Worm (Caenorhabditis elegans) whole organism, L2 larva: ENCODE data around the gene C01G12.7.

Experiments used
- C34F6.9 ChIP-seq: fragments of 150-350 bp; optimal IDR thresholded peaks from 2 replicates; lab custom pipeline; 2014; ENCODE audit warnings: missing biosample characterization, missing genetic modification characterization
- F13H6.1 ChIP-seq: sonication (generic microtip); optimal IDR thresholded peaks from 2 replicates; lab custom pipeline; 2016; ENCODE audit warnings: missing genetic modification characterization, missing compliant biosample characterization
- R02D3.7 ChIP-seq: fragments of 150-350 bp; optimal IDR thresholded peaks from 2 replicates; lab custom pipeline; 2014; ENCODE audit warnings: missing biosample characterization, missing genetic modification characterization
- Y55F3AM.14 ChIP-seq: fragments of 200-800 bp; sonication (Bioruptor generic); optimal IDR thresholded peaks from 2 replicates; lab custom pipeline; 2018; ENCODE audit warnings: mild to moderate bottlenecking, missing genetic modification characterization, missing compliant biosample characterization
- ZK546.5 ChIP-seq: sonication (generic microtip); optimal IDR thresholded peaks from 2 replicates; lab custom pipeline; 2017; ENCODE audit warnings: missing biosample characterization, missing genetic modification characterization
- blmp-1 ChIP-seq: sonication (generic microtip); optimal IDR thresholded peaks from 2 replicates; lab custom pipeline; 2017; ENCODE audit warnings: missing genetic modification characterization, mild to moderate bottlenecking, missing compliant biosample characterization, antibody characterized with exemption, moderate library complexity; ENCODE audit not compliant: insufficient read depth
- crh-2 ChIP-seq: sonication (generic microtip); optimal IDR thresholded peaks from 2 replicates; lab custom pipeline; 2017; ENCODE audit warnings: missing biosample characterization, missing genetic modification characterization
- elt-1 ChIP-seq: fragments of 150-350 bp; optimal IDR thresholded peaks from 2 replicates; lab custom pipeline; 2014; ENCODE audit warnings: missing biosample characterization, missing genetic modification characterization
- fos-1 ChIP-seq: fragments of 150-350 bp; optimal IDR thresholded peaks from 2 replicates; lab custom pipeline; 2014; ENCODE audit warnings: missing biosample characterization, missing genetic modification characterization
- gmeb-1 ChIP-seq: fragments of 150-350 bp; optimal IDR thresholded peaks from 2 replicates; lab custom pipeline; 2014; ENCODE audit warnings: missing biosample characterization, missing genetic modification characterization
- lin-13 ChIP-seq: fragments of 150-350 bp; optimal IDR thresholded peaks from 2 replicates; lab custom pipeline; 2014; ENCODE audit warnings: missing biosample characterization, missing genetic modification reagents, missing genetic modification characterization
- lsy-2 ChIP-seq, 2 experiments: fragments of 150-350 bp in 1 of 2; sonication (generic microtip) in 1 of 2; optimal IDR thresholded peaks; 2 replicates each; lab custom pipeline; 2014 to 2017; ENCODE audit warnings: missing biosample characterization in 2 of 2, missing genetic modification characterization in 2 of 2
- mab-5 ChIP-seq: fragments of 150-350 bp; optimal IDR thresholded peaks from 2 replicates; lab custom pipeline; 2014; ENCODE audit warnings: missing biosample characterization, missing genetic modification characterization
- mbf-1 ChIP-seq: sonication (generic microtip); optimal IDR thresholded peaks from 2 replicates; lab custom pipeline; 2017; ENCODE audit warnings: missing biosample characterization, missing genetic modification characterization
- mdl-1 ChIP-seq, 2 experiments: fragments of 150-350 bp in 1 of 2; sonication (generic microtip) in 1 of 2; optimal IDR thresholded peaks; 2 replicates each; lab custom pipeline; 2017; ENCODE audit warnings: missing biosample characterization in 2 of 2, missing genetic modification characterization in 2 of 2
- nhr-11 ChIP-seq: fragments of 150-350 bp; optimal IDR thresholded peaks from 2 replicates; lab custom pipeline; 2014; ENCODE audit warnings: missing biosample characterization, missing genetic modification characterization
- nhr-12 ChIP-seq: fragments of 150-350 bp; optimal IDR thresholded peaks from 2 replicates; lab custom pipeline; 2014; ENCODE audit warnings: missing biosample characterization, missing genetic modification characterization
- nhr-129 ChIP-seq: fragments of 150-350 bp; optimal IDR thresholded peaks from 2 replicates; lab custom pipeline; 2014; ENCODE audit warnings: missing biosample characterization, missing genetic modification characterization
- nhr-21 ChIP-seq: fragments of 150-350 bp; optimal IDR thresholded peaks from 2 replicates; lab custom pipeline; 2014; ENCODE audit warnings: missing biosample characterization, missing genetic modification characterization
- nhr-23 ChIP-seq: fragments of 150-350 bp; optimal IDR thresholded peaks from 2 replicates; lab custom pipeline; 2014; ENCODE audit warnings: missing biosample characterization, missing genetic modification reagents, missing genetic modification characterization
- nhr-237 ChIP-seq: fragments of 150-350 bp; optimal IDR thresholded peaks from 2 replicates; lab custom pipeline; 2014; ENCODE audit warnings: missing biosample characterization, missing genetic modification characterization
- nhr-25 ChIP-seq: fragments of 150-350 bp; sonication (generic microtip); optimal IDR thresholded peaks from 3 replicates; lab custom pipeline; 2014; ENCODE audit warnings: missing biosample characterization, missing genetic modification characterization
- nhr-6 ChIP-seq: fragments of 150-350 bp; optimal IDR thresholded peaks from 2 replicates; lab custom pipeline; 2014; ENCODE audit warnings: missing biosample characterization, missing genetic modification characterization
- nhr-77 ChIP-seq: fragments of 150-350 bp; optimal IDR thresholded peaks from 2 replicates; lab custom pipeline; 2014; ENCODE audit warnings: missing biosample characterization, missing genetic modification characterization
- peb-1 ChIP-seq: fragments of 150-350 bp; optimal IDR thresholded peaks from 2 replicates; lab custom pipeline; 2014; ENCODE audit warnings: missing biosample characterization, missing genetic modification characterization
- sem-4 ChIP-seq: fragments of 150-350 bp; optimal IDR thresholded peaks from 2 replicates; lab custom pipeline; 2014; ENCODE audit warnings: missing biosample characterization, missing genetic modification reagents, missing genetic modification characterization
- skn-1 ChIP-seq: sonication (generic microtip); optimal IDR thresholded peaks from 2 replicates; lab custom pipeline; 2017; ENCODE audit warnings: missing biosample characterization, missing genetic modification characterization
- sma-3 ChIP-seq: sonication (generic microtip); optimal IDR thresholded peaks from 2 replicates; lab custom pipeline; 2016; ENCODE audit warnings: missing genetic modification reagents, missing genetic modification characterization, missing compliant biosample characterization
- sma-9 ChIP-seq, 2 experiments: fragments of 150-350 bp in 1 of 2; sonication (generic microtip) in 1 of 2; optimal IDR thresholded peaks; 2 replicates each; lab custom pipeline; 2014 to 2016; ENCODE audit warnings: missing genetic modification characterization in 2 of 2, mild to moderate bottlenecking in 1 of 2, missing biosample characterization in 1 of 2, missing compliant biosample characterization in 1 of 2, missing genetic modification reagents in 1 of 2, moderate library complexity in 1 of 2
- snpc-4 ChIP-seq: fragments of 150-350 bp; optimal IDR thresholded peaks from 2 replicates; lab custom pipeline; 2014; ENCODE audit warnings: missing biosample characterization, missing genetic modification characterization
- unc-39 ChIP-seq: fragments of 150-350 bp; optimal IDR thresholded peaks from 2 replicates; lab custom pipeline; 2014; ENCODE audit warnings: missing biosample characterization, missing genetic modification characterization
- unc-55 ChIP-seq: fragments of 150-350 bp; sonication (generic microtip); optimal IDR thresholded peaks from 3 replicates; lab custom pipeline; 2014; ENCODE audit warnings: missing biosample characterization, missing genetic modification reagents, missing genetic modification characterization
- zag-1 ChIP-seq: fragments of 150-350 bp; optimal IDR thresholded peaks from 2 replicates; lab custom pipeline; 2014; ENCODE audit warnings: missing biosample characterization, missing genetic modification characterization
- ztf-11 ChIP-seq: sonication (generic microtip); optimal IDR thresholded peaks from 2 replicates; lab custom pipeline; 2017; ENCODE audit warnings: missing biosample characterization, missing genetic modification characterization
- ztf-4 ChIP-seq: fragments of 150-350 bp; optimal IDR thresholded peaks from 2 replicates; lab custom pipeline; 2014; ENCODE audit warnings: missing biosample characterization, missing genetic modification characterization

The C01G12.7 gene

DNA sequence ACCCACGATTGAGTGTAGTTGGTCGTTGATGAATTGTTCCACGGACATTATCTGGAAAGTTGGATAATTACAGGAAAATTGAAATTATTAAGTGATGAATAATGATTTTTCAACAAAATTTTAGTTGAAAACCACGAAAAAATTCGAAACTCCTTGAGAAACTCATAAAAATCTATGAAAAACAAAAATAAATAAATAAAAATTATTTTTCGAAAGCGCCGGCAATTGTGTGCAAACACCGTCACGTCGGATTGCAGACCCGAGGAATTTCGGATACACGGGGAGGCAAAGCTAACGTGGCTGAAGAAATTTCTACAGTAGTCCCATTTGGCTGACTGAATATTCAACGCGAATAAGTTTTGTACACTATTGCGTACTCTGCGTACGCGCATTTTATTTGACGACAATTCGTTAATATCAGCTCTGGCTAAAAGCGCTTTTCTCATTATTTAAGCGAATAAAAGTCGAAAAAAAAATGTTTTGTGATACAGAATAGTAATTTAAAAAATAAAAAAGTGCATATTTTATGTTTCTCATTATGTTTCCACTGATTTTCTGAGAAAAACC, 30.1 kb downstream of the C01G12.7 start, which contains the start of gene mog-4:
mog-4 (minus strand) TSS at position 51 of the 567 bp plus-strand sequence.
- peak; percentile 21 for TF ChIP-seq R02D3.7 (tag; lab: Kevin White, UChicago)
- peak; percentile 17 for TF ChIP-seq sem-4 (tag; lab: Kevin White, UChicago)
- peak; percentile 84 for TF ChIP-seq unc-55 (GFP tag; lab: Kevin White, UChicago)
- peak; percentile 96 to 99 for TF ChIP-seq lsy-2 (tag; optimal IDR thresholded peaks at IDR 0.05; lab: Kevin White, UChicago)
- peak; percentile 87 for TF ChIP-seq Y55F3AM.14 (GFP tag; lab: Kevin White, UChicago)
- peak in 1 of 2 experiments; percentile 80 for TF ChIP-seq mdl-1 (tag; optimal IDR thresholded peaks at IDR 0.05; lab: Kevin White, UChicago)
- peak; percentile 73 for TF ChIP-seq nhr-6
- peak; percentile 94 for TF ChIP-seq F13H6.1
- TF ChIP-seq gmeb-1 = peak; percentile 81
- TF ChIP-seq nhr-25 (tag; lab: Kevin White, UChicago) = peak; percentile 87
- peak; percentile 92 for TF ChIP-seq lin-13
- peak; percentile 56 for TF ChIP-seq zag-1 (tag; lab: Kevin White, UChicago)
- TF ChIP-seq C34F6.9 (tag; lab: Kevin White, UChicago) = peak; percentile 85
- peak; percentile 67 for TF ChIP-seq mab-5 (tag; lab: Kevin White, UChicago)
- TF ChIP-seq nhr-21 = peak; percentile 91
- TF ChIP-seq nhr-237 (tag; lab: Kevin White, UChicago) = peak; percentile 67
- TF ChIP-seq fos-1 (tag; lab: Kevin White, UChicago) = peak; percentile 81
- peak; percentile 74 for TF ChIP-seq ZK546.5 (tag; lab: Kevin White, UChicago)
- TF ChIP-seq nhr-129 = peak; percentile 69
- peak; percentile 99 for TF ChIP-seq sma-3
- TF ChIP-seq crh-2 (tag; lab: Kevin White, UChicago) = peak; percentile 87
- peak; percentile 46 for TF ChIP-seq ztf-4 (tag; lab: Kevin White, UChicago)
- TF ChIP-seq nhr-77 (tag; lab: Kevin White, UChicago) = peak; percentile 92
- TF ChIP-seq snpc-4 (tag; lab: Kevin White, UChicago) = peak; percentile 60

DNA sequence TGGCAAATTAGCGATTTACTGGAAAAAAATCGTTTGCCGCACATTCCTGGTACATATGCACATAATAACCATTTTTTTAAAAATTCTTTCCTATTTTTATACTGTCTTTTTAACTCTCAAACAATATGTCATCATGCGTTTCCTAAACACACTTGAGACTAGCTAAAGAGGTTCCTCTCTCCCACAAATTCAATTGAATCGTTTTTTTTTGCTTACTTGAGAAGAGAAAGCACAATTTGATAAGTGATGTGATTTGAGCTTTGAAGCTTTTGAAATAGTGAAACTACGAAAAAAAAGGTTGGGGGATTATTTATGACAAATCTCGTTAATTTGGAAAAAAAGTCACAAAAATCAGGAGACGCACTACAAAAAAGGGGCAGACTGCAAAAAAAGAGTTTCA, 36.7 kb downstream of the C01G12.7 start:
- TF ChIP-seq nhr-12 (tag; lab: Kevin White, UChicago) = no peak

DNA sequence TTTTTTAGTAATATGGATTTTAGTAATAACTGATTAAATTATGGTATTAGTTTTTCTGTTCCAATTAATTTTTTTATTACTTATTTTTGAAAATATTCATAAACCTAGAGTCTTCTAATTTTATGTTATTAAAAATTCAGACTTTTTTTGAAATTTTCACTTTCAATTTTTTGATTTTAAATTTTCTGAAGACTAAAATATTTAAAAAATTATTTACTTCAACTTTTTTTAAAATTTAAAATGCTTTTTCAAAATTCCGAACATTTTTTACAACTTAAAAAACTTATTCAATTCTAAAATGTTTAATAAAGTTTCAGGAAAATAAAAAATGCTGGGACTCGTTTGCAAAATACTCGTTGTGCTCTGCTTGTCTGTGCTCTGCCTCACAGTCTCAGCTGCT, 41.1 kb downstream of the C01G12.7 start, which contains the start of gene nlp-41:
nlp-41 (plus strand) TSS at position 301 of the 400 bp plus-strand sequence.
- TF ChIP-seq ztf-4 (tag; lab: Kevin White, UChicago) (no peak), ztf-11 (tag; lab: Kevin White, UChicago) (no peak), sma-9 (GFP tag; optimal IDR thresholded peaks at IDR 0.05; lab: Kevin White, UChicago) (no peak), sma-9 (tag; optimal IDR thresholded peaks at IDR 0.05; lab: Kevin White, UChicago) (no peak), sem-4 (tag; lab: Kevin White, UChicago) (no peak), peb-1 (tag; lab: Kevin White, UChicago) (no peak), mbf-1 (tag; lab: Kevin White, UChicago) (no peak), blmp-1 (no peak), unc-39 (tag; lab: Kevin White, UChicago) (no peak), crh-2 (tag; lab: Kevin White, UChicago) (no peak), nhr-23 (tag; lab: Kevin White, UChicago) (no peak), Y55F3AM.14 (GFP tag; lab: Kevin White, UChicago) (no peak), nhr-6 (no peak), fos-1 (tag; lab: Kevin White, UChicago) (no peak), nhr-11 (no peak)

DNA sequence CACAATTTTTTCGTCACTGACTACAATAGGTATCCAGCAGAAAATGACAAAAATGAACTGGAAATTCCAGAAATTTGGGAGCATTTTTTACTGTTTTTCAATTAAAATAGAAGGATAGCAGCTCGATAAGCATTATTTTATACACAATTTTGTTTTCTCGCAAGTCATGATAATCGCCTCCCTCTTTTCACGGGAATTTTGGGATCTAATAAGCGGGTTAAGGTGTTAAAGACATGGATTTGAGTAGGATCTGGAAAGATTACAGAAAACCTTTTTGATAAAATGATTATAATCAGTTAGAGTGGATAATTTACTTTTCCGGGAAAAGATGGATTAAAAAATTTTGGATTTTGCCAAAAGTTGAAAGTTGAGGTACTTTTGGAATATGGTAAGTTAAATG, 43.0 kb downstream of the C01G12.7 start, which contains the start of gene gcy-29:
gcy-29 (minus strand) TSS at position 101 of the 400 bp plus-strand sequence.
- TF ChIP-seq gmeb-1 (no peak), skn-1 (tag; lab: Kevin White, UChicago) (no peak), mdl-1 (tag; optimal IDR thresholded peaks at IDR 0.05; lab: Kevin White, UChicago) (no peak), peb-1 (tag; lab: Kevin White, UChicago) (no peak), nhr-129 (no peak), elt-1 (no peak), C34F6.9 (tag; lab: Kevin White, UChicago) (no peak)
- TF ChIP-seq, all 48 proteins: peak for 0
